Fruit fly (Drosophila melanogaster): ENCODE measurements around the gene SC35.

- TF ChIP-seq CG33017 (tag; optimal IDR thresholded peaks at IDR 0.05) (no peak), CG11617 (GFP tag; optimal IDR thresholded peaks at IDR 0.05) (no peak), Clk (GFP tag; optimal IDR thresholded peaks at IDR 0.05) (no peak), Hr96 (GFP tag; optimal IDR thresholded peaks at IDR 0.05) (no peak), CG7101 (tag; optimal IDR thresholded peaks at IDR 0.05) (no peak), kay (GFP tag; ENCODE audit: borderline replicate concordance) (no peak), CG12768 (GFP tag; optimal IDR thresholded peaks at IDR 0.05) (no peak), Crg-1 (GFP tag; optimal IDR thresholded peaks at IDR 0.05) (no peak), bab1 (GFP tag; optimal IDR thresholded peaks at IDR 0.05) (no peak), pad (GFP tag; optimal IDR thresholded peaks at IDR 0.05) (no peak), toe (GFP tag; optimal IDR thresholded peaks at IDR 0.05) (no peak), tj (GFP tag; optimal IDR thresholded peaks at IDR 0.05) (no peak), CG14711 (tag; optimal IDR thresholded peaks at IDR 0.05) (no peak), CG5204 (GFP tag; optimal IDR thresholded peaks at IDR 0.05) (no peak)
Measured at dm6 chr2L:12421188-12421587, 13.3 kb downstream of the SC35 start.
